Worm (Caenorhabditis elegans): Measurements from ENCODE around the gene pqn-75.

Gene pqn-75

DNA sequence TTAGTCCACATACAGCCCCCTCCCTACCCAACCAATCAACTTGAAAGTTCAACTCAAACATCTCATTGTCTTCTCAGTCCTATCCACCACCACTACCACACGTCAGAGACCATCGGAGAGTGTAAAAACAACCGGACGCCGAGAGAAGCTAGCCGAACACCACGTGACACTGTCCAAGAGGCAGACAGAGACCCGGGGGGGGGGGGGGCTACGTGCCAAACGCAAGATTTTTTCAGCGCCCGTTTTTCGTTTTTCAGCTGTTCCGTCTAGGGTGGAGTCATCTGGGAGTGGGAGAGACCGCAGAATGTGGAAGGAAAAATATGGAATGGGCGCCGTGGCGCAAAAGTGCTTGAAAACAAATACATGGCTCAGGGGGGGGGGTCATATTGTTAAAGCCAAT lies 46.2 kb upstream of the pqn-75 start (continued):
- TF ChIP-seq egl-13 (tag; optimal IDR thresholded peaks at IDR 0.05) (no peak), snpc-4 (tag; optimal IDR thresholded peaks at IDR 0.05) (peak; percentile 43), unc-30 (tag; optimal IDR thresholded peaks at IDR 0.05) (no peak), irx-1 (tag; optimal IDR thresholded peaks at IDR 0.05) (peak; percentile 20), mep-1 (tag; optimal IDR thresholded peaks at IDR 0.05) (peak; percentile 65), zip-4 (GFP tag; optimal IDR thresholded peaks at IDR 0.05) (no peak), lin-39 (tag; optimal IDR thresholded peaks at IDR 0.05) (no peak), hlh-17 (GFP tag; optimal IDR thresholded peaks at IDR 0.05; ENCODE audit: borderline replicate concordance) (no peak), grh-1 (GFP tag; IDR thresholded peaks at IDR 0.05) (0 out of 2 replicates have a peak, but pooled peaks have one; percentile 35), fkh-10 (GFP tag; optimal IDR thresholded peaks at IDR 0.05) (no peak), pqm-1 (tag; optimal IDR thresholded peaks at IDR 0.05) (no peak), C34B4.2 (tag; optimal IDR thresholded peaks at IDR 0.05) (no peak), tbx-2 (tag; optimal IDR thresholded peaks at IDR 0.05) (peak; percentile 34), rnt-1 (tag; optimal IDR thresholded peaks at IDR 0.05) (peak; percentile 65), aly-2 (tag; optimal IDR thresholded peaks at IDR 0.05) (no peak), nhr-19 (GFP tag; conservative IDR thresholded peaks at IDR 0.05) (peak; percentile 76), elt-3 (tag; optimal IDR thresholded peaks at IDR 0.05) (no peak), xbp-1 (tag; optimal IDR thresholded peaks at IDR 0.05) (peak; percentile 14), unc-130 (tag; optimal IDR thresholded peaks at IDR 0.05) (no peak), zag-1 (tag; optimal IDR thresholded peaks at IDR 0.05) (no peak), ceh-63 (GFP tag; optimal IDR thresholded peaks at IDR 0.05) (no peak), sptf-1 (tag; optimal IDR thresholded peaks at IDR 0.05) (no peak), swsn-7 (tag; optimal IDR thresholded peaks at IDR 0.05) (peak; percentile 44), ceh-90 (tag; optimal IDR thresholded peaks at IDR 0.05) (no peak), ceh-8 (GFP tag; optimal IDR thresholded peaks at IDR 0.05) (no peak), lin-35 (GFP tag; optimal IDR thresholded peaks at IDR 0.05) (peak in 1 of 2 experiments; percentile 54), skn-1 (tag; optimal IDR thresholded peaks at IDR 0.05) (peak; percentile 66), mab-9 (GFP tag; IDR thresholded peaks at IDR 0.05) (no peak), mdl-1 (tag; optimal IDR thresholded peaks at IDR 0.05) (peak; percentile 53 to 94), unc-86 (tag; optimal IDR thresholded peaks at IDR 0.05) (no peak), jun-1 (tag; optimal IDR thresholded peaks at IDR 0.05) (no peak), alr-1 (tag; optimal IDR thresholded peaks at IDR 0.05; ENCODE audit: borderline replicate concordance) (no peak), nhr-84 (tag; optimal IDR thresholded peaks at IDR 0.05) (no peak), tlp-1 (tag; optimal IDR thresholded peaks at IDR 0.05) (no peak), Y116A8C.19 (tag; optimal IDR thresholded peaks at IDR 0.05; ENCODE audit: borderline replicate concordance) (no peak), nhr-85 (tag) (peak; percentile 86), unc-98 (GFP tag; IDR thresholded peaks at IDR 0.05) (no peak; the same call in 1 of the 2 replicates), nhr-11 (tag; optimal IDR thresholded peaks at IDR 0.05) (no peak), nhr-12 (tag; optimal IDR thresholded peaks at IDR 0.05) (no peak), nhr-20 (tag; optimal IDR thresholded peaks at IDR 0.05) (peak; percentile 68), C04F5.9 (tag; optimal IDR thresholded peaks at IDR 0.05) (no peak), vab-15 (tag; optimal IDR thresholded peaks at IDR 0.05) (no peak), ztf-4 (tag; optimal IDR thresholded peaks at IDR 0.05) (peak; percentile 53), lin-13 (GFP tag; optimal IDR thresholded peaks at IDR 0.05) (peak; percentile 66), lsy-2 (tag; optimal IDR thresholded peaks at IDR 0.05) (peak in 1 of 2 experiments; percentile 38), ztf-11 (tag; optimal IDR thresholded peaks at IDR 0.05) (no peak), isw-1 (GFP tag; IDR thresholded peaks at IDR 0.05) (no peak)
